Fruit fly (Drosophila melanogaster) whole organism, embryonic: Measurements from ENCODE around the gene Nepl3.

Source experiments
- Aef1 ChIP-seq: fragments of 200-800 bp; sonication (Bioruptor generic); IDR thresholded peaks from 3 replicates; pipeline ENCODE4 v1.3.6; 2022; ENCODE audit warnings: missing biosample characterization, missing genetic modification characterization
- CG10274 ChIP-seq: fragments of 200-800 bp; sonication (Bioruptor generic); optimal IDR thresholded peaks from 3 replicates; lab custom pipeline; 2017; ENCODE audit warnings: missing biosample characterization, mild to moderate bottlenecking, missing genetic modification characterization
- CG1233 ChIP-seq: fragments of 200-800 bp; sonication (Bioruptor generic); optimal IDR thresholded peaks from 4 replicates; lab custom pipeline; 2018; ENCODE audit warnings: missing biosample characterization, mild to moderate bottlenecking, missing genetic modification characterization
- CG14965 ChIP-seq: fragments of 200-800 bp; sonication (Bioruptor generic); optimal IDR thresholded peaks from 2 replicates; lab custom pipeline; 2016; ENCODE audit warnings: missing biosample characterization, missing genetic modification characterization, borderline replicate concordance
- CG15514 ChIP-seq: fragments of 200-800 bp; sonication (Bioruptor generic); optimal IDR thresholded peaks from 3 replicates; lab custom pipeline; 2017; ENCODE audit warnings: missing biosample characterization, missing genetic modification characterization, mild to moderate bottlenecking, moderate library complexity, missing genetic modification reagents
- CG16863 ChIP-seq: fragments of 200-800 bp; sonication (Bioruptor generic); optimal IDR thresholded peaks from 3 replicates; lab custom pipeline; 2016; ENCODE audit warnings: missing biosample characterization, missing genetic modification characterization
- CG17568 ChIP-seq: fragments of 200-800 bp; sonication (Bioruptor generic); optimal IDR thresholded peaks from 2 replicates; lab custom pipeline; 2018; ENCODE audit warnings: missing biosample characterization, mild to moderate bottlenecking, missing genetic modification characterization, moderate library complexity
- CG18262 ChIP-seq: fragments of 200-800 bp; optimal IDR thresholded peaks from 3 replicates; lab custom pipeline; 2019; ENCODE audit warnings: missing biosample characterization, mild to moderate bottlenecking, missing genetic modification characterization, moderate library complexity
- CG34376 ChIP-seq: fragments of 200-800 bp; sonication (Bioruptor generic); optimal IDR thresholded peaks from 2 replicates; lab custom pipeline; 2018; ENCODE audit warnings: missing biosample characterization, mild to moderate bottlenecking, missing genetic modification characterization
- CG34422 ChIP-seq: fragments of 200-800 bp; sonication (Bioruptor generic); IDR thresholded peaks from 3 replicates; pipeline ENCODE4 v1.3.6; 2022; ENCODE audit warnings: missing biosample characterization, missing genetic modification characterization
- CG4328 ChIP-seq: fragments of 200-800 bp; sonication (Bioruptor generic); optimal IDR thresholded peaks from 3 replicates; lab custom pipeline; 2017; ENCODE audit warnings: missing biosample characterization, missing genetic modification reagents, missing genetic modification characterization
- CG5180 ChIP-seq: fragments of 200-800 bp; sonication (Bioruptor generic); optimal IDR thresholded peaks from 3 replicates; lab custom pipeline; 2017; ENCODE audit warnings: missing biosample characterization, missing genetic modification characterization, mild to moderate bottlenecking, moderate library complexity, missing genetic modification reagents
- CG5953 ChIP-seq: fragments of 200-800 bp; sonication (Bioruptor generic); IDR thresholded peaks from 2 replicates; pipeline ENCODE4 v1.3.6; 2022; ENCODE audit warnings: missing biosample characterization, missing genetic modification characterization
- CG6254 ChIP-seq: fragments of 200-800 bp; sonication (Bioruptor generic); optimal IDR thresholded peaks from 3 replicates; lab custom pipeline; 2017; ENCODE audit warnings: mild to moderate bottlenecking, missing biosample characterization, missing genetic modification reagents, missing genetic modification characterization
- CG6689 ChIP-seq: fragments of 200-800 bp; sonication (Bioruptor generic); IDR thresholded peaks from 2 replicates; pipeline ENCODE4 v1.3.6; 2022; ENCODE audit warnings: missing biosample characterization, missing genetic modification characterization
- CG7271 ChIP-seq: fragments of 200-800 bp; sonication (Bioruptor generic); optimal IDR thresholded peaks from 2 replicates; lab custom pipeline; 2018; ENCODE audit warnings: missing biosample characterization, mild to moderate bottlenecking, missing genetic modification characterization, moderate library complexity
- CG9797 ChIP-seq: fragments of 200-800 bp; sonication (Bioruptor generic); optimal IDR thresholded peaks from 3 replicates; lab custom pipeline; 2018; ENCODE audit warnings: missing biosample characterization, mild to moderate bottlenecking, missing genetic modification characterization
- D19B ChIP-seq: fragments of 200-800 bp; sonication (Bioruptor generic); optimal IDR thresholded peaks from 2 replicates; lab custom pipeline; 2017; ENCODE audit warnings: missing biosample characterization, mild to moderate bottlenecking, missing genetic modification characterization
- Drgx ChIP-seq: fragments of 200-800 bp; sonication (Bioruptor generic); IDR thresholded peaks from 2 replicates; pipeline ENCODE4 v1.3.6; 2022; ENCODE audit warnings: missing biosample characterization, missing genetic modification characterization
- E2f1 ChIP-seq: fragments of 200-800 bp; sonication (Bioruptor generic); IDR thresholded peaks from 2 replicates; pipeline ENCODE4 v1.3.6; 2022; ENCODE audit warnings: missing biosample characterization, missing genetic modification characterization
- Fer1 ChIP-seq: fragments of 200-800 bp; sonication (Bioruptor generic); optimal IDR thresholded peaks from 2 replicates; lab custom pipeline; 2017; ENCODE audit warnings: missing biosample characterization, mild to moderate bottlenecking, missing genetic modification characterization
- Gug ChIP-seq: fragments of 200-800 bp; sonication (Bioruptor generic); IDR thresholded peaks from 4 replicates; pipeline ENCODE4 v1.3.6; 2022; ENCODE audit warnings: missing biosample characterization, missing genetic modification characterization
- HLH3B ChIP-seq: fragments of 200-800 bp; sonication (Bioruptor generic); IDR thresholded peaks from 2 replicates; pipeline ENCODE4 v1.3.6; 2022; ENCODE audit warnings: missing biosample characterization, missing genetic modification characterization
- NC2β ChIP-seq: fragments of 200-800 bp; sonication (Bioruptor generic); optimal IDR thresholded peaks from 2 replicates; lab custom pipeline; 2016; ENCODE audit warnings: missing biosample characterization, missing genetic modification characterization
- NFAT ChIP-seq: fragments of 200-800 bp; sonication (Bioruptor generic); IDR thresholded peaks from 2 replicates; pipeline ENCODE4 v1.3.6; 2022; ENCODE audit warnings: missing biosample characterization, missing genetic modification characterization
- NK7.1 ChIP-seq: fragments of 200-800 bp; sonication (Bioruptor generic); optimal IDR thresholded peaks from 3 replicates; lab custom pipeline; 2016; ENCODE audit warnings: missing biosample characterization, missing genetic modification characterization
- Nf-YB ChIP-seq: fragments of 200-800 bp; sonication (Bioruptor generic); optimal IDR thresholded peaks from 3 replicates; lab custom pipeline; 2019; ENCODE audit warnings: missing biosample characterization, mild to moderate bottlenecking, missing genetic modification characterization, moderate library complexity
- Spps ChIP-seq: fragments of 200-800 bp; sonication (Bioruptor generic); optimal IDR thresholded peaks from 2 replicates; lab custom pipeline; 2018; ENCODE audit warnings: missing biosample characterization, mild to moderate bottlenecking, missing genetic modification characterization
- TFAM ChIP-seq: fragments of 200-800 bp; sonication (Bioruptor generic); optimal IDR thresholded peaks from 2 replicates; lab custom pipeline; 2017; ENCODE audit warnings: missing biosample characterization, missing genetic modification characterization, inconsistent platforms
- Taf1 ChIP-seq: fragments of 200-800 bp; sonication (Bioruptor generic); IDR thresholded peaks from 2 replicates; pipeline ENCODE4 v1.3.6; 2022; ENCODE audit warnings: missing biosample characterization, missing genetic modification characterization
- Xrp1 ChIP-seq: fragments of 200-800 bp; sonication (Bioruptor generic); IDR thresholded peaks from 2 replicates; pipeline ENCODE4 v1.3.6; 2022; ENCODE audit warnings: missing biosample characterization, missing genetic modification characterization
- ap ChIP-seq: fragments of 200-800 bp; sonication (Bioruptor generic); IDR thresholded peaks from 2 replicates; pipeline ENCODE4 v1.3.6; 2022; ENCODE audit warnings: missing biosample characterization, missing genetic modification characterization
- ara ChIP-seq: fragments of 200-800 bp; sonication (Bioruptor generic); IDR thresholded peaks from 2 replicates; pipeline ENCODE4 v1.3.6; 2022; ENCODE audit warnings: missing biosample characterization, missing genetic modification characterization
- chinmo ChIP-seq: fragments of 200-800 bp; sonication (Bioruptor generic); IDR thresholded peaks from 4 replicates; pipeline ENCODE4 v1.3.6; 2022; ENCODE audit warnings: missing biosample characterization, missing genetic modification characterization; ENCODE audit not compliant: partially characterized antibody
- ci ChIP-seq: fragments of 200-800 bp; sonication (Bioruptor generic); IDR thresholded peaks from 3 replicates; pipeline ENCODE4 v1.3.6; 2022; ENCODE audit warnings: missing biosample characterization, missing genetic modification characterization
- corto ChIP-seq: fragments of 200-800 bp; sonication (Bioruptor generic); optimal IDR thresholded peaks from 2 replicates; lab custom pipeline; 2016; ENCODE audit warnings: missing biosample characterization, mild to moderate bottlenecking, missing genetic modification characterization, moderate library complexity
- croc ChIP-seq: fragments of 200-800 bp; sonication (Bioruptor generic); conservative IDR thresholded peaks from 3 replicates; pipeline ENCODE4 v1.3.6; 2022; ENCODE audit warnings: missing biosample characterization, missing genetic modification characterization
- gcm ChIP-seq: fragments of 200-800 bp; sonication (Bioruptor generic); optimal IDR thresholded peaks from 2 replicates; lab custom pipeline; 2019; ENCODE audit warnings: missing biosample characterization, mild to moderate bottlenecking, missing genetic modification characterization, moderate library complexity
- gsb ChIP-seq: fragments of 200-800 bp; sonication (Bioruptor generic); IDR thresholded peaks from 2 replicates; pipeline ENCODE4 v1.3.6; 2022; ENCODE audit warnings: missing biosample characterization, missing genetic modification characterization
- hbn ChIP-seq: fragments of 200-800 bp; sonication (Bioruptor generic); IDR thresholded peaks from 2 replicates; pipeline ENCODE4 v1.3.6; 2022; ENCODE audit warnings: missing biosample characterization, missing genetic modification characterization; ENCODE audit not compliant: partially characterized antibody
- hth ChIP-seq: fragments of >200 bp; optimal IDR thresholded peaks from 2 replicates; lab custom pipeline; 2017; ENCODE audit warnings: inconsistent platforms
- jigr1 ChIP-seq: fragments of 200-800 bp; sonication (Bioruptor generic); IDR thresholded peaks from 3 replicates; pipeline ENCODE4 v1.3.6; 2022; ENCODE audit warnings: missing biosample characterization, missing genetic modification characterization
- lab ChIP-seq: fragments of 200-800 bp; sonication (Bioruptor generic); optimal IDR thresholded peaks from 3 replicates; lab custom pipeline; 2017; ENCODE audit warnings: missing biosample characterization, missing genetic modification characterization, mild to moderate bottlenecking, moderate library complexity, missing genetic modification reagents
- lov ChIP-seq, 2 experiments: fragments of 200-800 bp in 1 of 2; fragments of >200 bp in 1 of 2; sonication (Bioruptor generic) in 1 of 2; IDR thresholded peaks in 1 of 2; optimal IDR thresholded peaks in 1 of 2; 2 replicates in 1 of 2; 3 replicates in 1 of 2; pipeline versions ENCODE4 v1.3.6 to Lab custom; 2017 to 2022; ENCODE audit warnings: missing biosample characterization in 1 of 2, missing genetic modification characterization in 1 of 2
- nmo ChIP-seq: fragments of 200-800 bp; sonication (Bioruptor generic); optimal IDR thresholded peaks from 2 replicates; lab custom pipeline; 2018; ENCODE audit warnings: missing biosample characterization, mild to moderate bottlenecking, missing genetic modification characterization, moderate library complexity
- pros ChIP-seq: fragments of 200-800 bp; sonication (Bioruptor generic); optimal IDR thresholded peaks from 3 replicates; lab custom pipeline; 2019; ENCODE audit warnings: missing biosample characterization, mild to moderate bottlenecking, missing genetic modification characterization, moderate library complexity
- run ChIP-seq: fragments of 200-800 bp; sonication (Bioruptor generic); optimal IDR thresholded peaks from 3 replicates; lab custom pipeline; 2018; ENCODE audit warnings: missing biosample characterization, mild to moderate bottlenecking, missing genetic modification characterization
- sisA ChIP-seq: fragments of 200-800 bp; sonication (Bioruptor generic); IDR thresholded peaks from 2 replicates; pipeline ENCODE4 v1.3.6; 2022; ENCODE audit warnings: missing biosample characterization, missing genetic modification characterization

The Nepl3 gene

DNA sequence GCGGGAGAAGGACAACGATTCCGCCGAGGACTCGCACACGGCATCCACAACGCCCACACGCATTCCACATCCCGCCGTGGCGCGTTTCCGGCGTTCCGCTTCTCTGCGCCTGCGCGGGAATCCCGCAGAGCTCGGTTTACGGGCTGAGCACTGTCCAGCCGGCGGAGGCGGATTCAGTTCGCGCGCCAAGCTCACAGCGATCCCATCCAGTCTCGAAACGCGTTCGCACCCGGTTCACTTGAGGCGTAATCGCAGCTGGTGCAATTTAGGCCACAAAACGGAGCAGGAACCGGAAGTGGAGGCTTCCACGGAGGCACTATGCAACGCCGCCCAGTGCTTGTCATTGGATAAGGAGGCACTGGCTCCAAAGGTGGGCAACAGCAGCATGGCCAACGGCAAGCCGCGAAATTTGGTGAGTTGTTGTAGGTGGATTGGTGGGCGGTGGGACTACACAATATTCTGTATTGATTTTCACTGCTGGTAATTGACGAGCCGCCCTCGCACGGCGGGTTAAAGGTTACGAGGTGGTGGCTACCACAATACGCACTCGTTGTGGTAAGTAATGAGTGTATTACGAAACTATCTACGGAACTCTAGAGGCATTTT, 4.9 kb upstream of the Nepl3 start (continued):
- TF ChIP-seq CG14965 (GFP tag; lab: Kevin White, UChicago): no peak
- 0 out of 2 replicates have a peak, but pooled peaks have one; percentile 23 for TF ChIP-seq CG6689 (GFP tag; lab: Robert Waterston, UW)
- no peak for TF ChIP-seq ap
- TF ChIP-seq chinmo (GFP tag; lab: Robert Waterston, UW): 0 out of 4 replicates have a peak, but pooled peaks have one; percentile 55
- no peak for TF ChIP-seq Nf-YB (GFP tag; lab: Kevin White, UChicago)
- TF ChIP-seq NC2β (GFP tag; lab: Kevin White, UChicago): no peak
- peak; percentile 11 for TF ChIP-seq Fer1
- peak; percentile 26 for TF ChIP-seq CG34376
- TF ChIP-seq ara (GFP tag; lab: Robert Waterston, UW): no peak
- TF ChIP-seq NFAT: peak; percentile 30; the same call in 1 of the 2 replicates
- no peak for TF ChIP-seq TFAM (GFP tag; lab: Kevin White, UChicago)
- no peak for TF ChIP-seq hbn (GFP tag; lab: Robert Waterston, UW)
- no peak; the same call in 1 of the 2 replicates for TF ChIP-seq Drgx
- 0 out of 3 replicates have a peak, but pooled peaks have one; percentile 43 for TF ChIP-seq ci
- TF ChIP-seq lov (optimal IDR thresholded peaks at IDR 0.05; lab: Kevin White, UChicago): no peak
- 0 out of 3 replicates have a peak, but pooled peaks have one; percentile 30 for TF ChIP-seq lov (GFP tag; IDR thresholded peaks at IDR 0.05; lab: Robert Waterston, UW)
- no peak for TF ChIP-seq CG34422 (GFP tag; lab: Robert Waterston, UW)
- no peak for TF ChIP-seq gsb
- TF ChIP-seq D19B (GFP tag; lab: Kevin White, UChicago): no peak
- peak; percentile 66 for TF ChIP-seq CG15514 (GFP tag; lab: Kevin White, UChicago)
- TF ChIP-seq NK7.1 (GFP tag; lab: Kevin White, UChicago): no peak
- no peak for TF ChIP-seq hth (lab: Kevin White, UChicago)
- peak; percentile 35 for TF ChIP-seq lab (GFP tag; lab: Kevin White, UChicago)

DNA sequence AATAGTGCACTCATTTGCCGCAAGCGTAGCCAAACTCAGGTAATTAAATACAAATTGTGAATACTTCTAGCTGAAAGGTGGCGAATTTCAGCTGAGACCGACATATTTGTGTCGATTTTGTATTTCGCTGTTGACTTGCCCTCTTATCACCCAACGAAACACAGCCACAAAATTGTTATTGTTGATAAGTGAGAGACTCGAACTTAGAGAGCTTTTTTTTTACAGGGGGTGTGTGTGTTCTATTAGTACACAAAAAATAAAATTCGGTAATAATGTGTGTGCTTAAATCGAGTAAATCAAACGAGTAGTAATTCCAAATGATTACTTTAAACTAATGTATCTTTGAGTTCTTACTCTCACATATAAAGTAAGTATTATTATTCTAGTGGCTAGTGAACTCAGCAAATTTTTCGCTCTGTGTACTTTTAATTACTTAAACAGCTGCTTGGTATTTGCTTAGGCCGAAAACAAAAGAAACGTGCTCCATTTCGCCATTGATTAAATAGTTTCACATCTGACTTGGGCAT, 3.0 kb upstream of the Nepl3 start:
- TF ChIP-seq sisA (GFP tag; lab: Robert Waterston, UW) (peak; percentile 66), Aef1 (GFP tag; lab: Robert Waterston, UW) (0 out of 3 replicates have a peak, but pooled peaks have one; percentile 46), pros (GFP tag; lab: Kevin White, UChicago) (no peak), CG4328 (GFP tag; lab: Kevin White, UChicago) (peak; percentile 46), CG10274 (GFP tag; lab: Kevin White, UChicago) (peak; percentile 15), Taf1 (GFP tag; lab: Robert Waterston, UW) (peak; percentile 72), CG6254 (peak; percentile 59), corto (peak; percentile 51), E2f1 (GFP tag; lab: Robert Waterston, UW) (peak; percentile 45; the same call in 1 of the 2 replicates), run (tag; lab: Kevin White, UChicago) (peak; percentile 36), Gug (GFP tag; lab: Robert Waterston, UW) (no peak), HLH3B (peak; percentile 82), lab (GFP tag; lab: Kevin White, UChicago) (peak; percentile 91), CG1233 (GFP tag; lab: Kevin White, UChicago) (peak; percentile 52), Xrp1 (no peak; the same call in none of the 2 replicates), CG9797 (GFP tag; lab: Kevin White, UChicago) (no peak), jigr1 (GFP tag; lab: Robert Waterston, UW) (no peak), CG16863 (no peak), CG7271 (tag; lab: Kevin White, UChicago) (no peak), CG18262 (tag; lab: Kevin White, UChicago) (peak; percentile 45), Spps (tag; lab: Kevin White, UChicago) (no peak), gcm (GFP tag; lab: Kevin White, UChicago) (peak; percentile 34), croc (GFP tag; lab: Robert Waterston, UW) (peak; percentile 30; the same call in 2 of the 3 replicates), CG17568 (GFP tag; lab: Kevin White, UChicago) (peak; percentile 7), nmo (GFP tag; lab: Kevin White, UChicago) (peak; percentile 25), CG5953 (peak; percentile 77; the same call in 1 of the 2 replicates), CG5180 (GFP tag; lab: Kevin White, UChicago) (peak; percentile 10)
